Worm (Caenorhabditis elegans) whole organism, L4 larva: ENCODE measurements around the gene C45B11.6.

Source experiments
- D1046.2 ChIP-seq: fragments of 200-800 bp; sonication (Bioruptor generic); IDR thresholded peaks from 2 replicates; pipeline ENCODE4 v1.3.6; 2022; ENCODE audit warnings: missing genetic modification characterization, missing compliant biosample characterization
- F10B5.3 ChIP-seq: sonication (generic microtip); optimal IDR thresholded peaks from 2 replicates; lab custom pipeline; 2016; ENCODE audit warnings: mild to moderate bottlenecking, missing genetic modification characterization, missing compliant biosample characterization
- F44E2.7 ChIP-seq: fragments of 200-800 bp; sonication (Bioruptor generic); IDR thresholded peaks from 2 replicates; pipeline ENCODE4 v2.1.2; 2022; ENCODE audit warnings: missing genetic modification characterization, missing compliant biosample characterization
- T26A8.4 ChIP-seq: fragments of 200-800 bp; sonication (Bioruptor generic); IDR thresholded peaks from 2 replicates; pipeline ENCODE4 v1.3.6; 2022; ENCODE audit warnings: missing genetic modification characterization, missing compliant biosample characterization
- Y48G9A.11 ChIP-seq: fragments of 200-800 bp; sonication (Bioruptor generic); IDR thresholded peaks from 2 replicates; pipeline ENCODE4 v1.3.6; 2022; ENCODE audit warnings: missing genetic modification reagents, missing genetic modification characterization, missing compliant biosample characterization
- Y5F2A.4 ChIP-seq: fragments of 200-800 bp; sonication (Bioruptor generic); optimal IDR thresholded peaks from 2 replicates; lab custom pipeline; 2018; ENCODE audit warnings: mild to moderate bottlenecking, missing genetic modification characterization, missing compliant biosample characterization
- ceh-20 ChIP-seq: fragments of 200-800 bp; sonication (Bioruptor generic); IDR thresholded peaks from 2 replicates; pipeline ENCODE4 v1.3.6; 2022; ENCODE audit warnings: missing genetic modification reagents, missing genetic modification characterization, missing compliant biosample characterization
- ceh-28 ChIP-seq: fragments of 150-350 bp; optimal IDR thresholded peaks from 2 replicates; lab custom pipeline; 2014; ENCODE audit warnings: missing biosample characterization, missing genetic modification reagents, missing genetic modification characterization
- ceh-32 ChIP-seq: sonication (generic microtip); optimal IDR thresholded peaks from 2 replicates; lab custom pipeline; 2016; ENCODE audit warnings: mild to moderate bottlenecking, missing genetic modification characterization, missing compliant biosample characterization; ENCODE audit not compliant: poor library complexity
- ceh-44 ChIP-seq: fragments of 200-800 bp; sonication (Bioruptor generic); IDR thresholded peaks from 2 replicates; pipeline ENCODE4 v1.3.6; 2022; ENCODE audit warnings: missing genetic modification reagents, missing genetic modification characterization, missing compliant biosample characterization
- ceh-82 ChIP-seq: sonication (generic microtip); optimal IDR thresholded peaks from 2 replicates; lab custom pipeline; 2017; ENCODE audit warnings: missing biosample characterization, missing genetic modification characterization
- ces-1 ChIP-seq: fragments of 150-350 bp; sonication (generic microtip); optimal IDR thresholded peaks from 4 replicates; lab custom pipeline; 2014; ENCODE audit warnings: missing biosample characterization, missing genetic modification reagents, missing genetic modification characterization
- ctbp-1 ChIP-seq: fragments of 200-800 bp; sonication (Bioruptor generic); IDR thresholded peaks from 2 replicates; pipeline ENCODE4 v1.3.6; 2022; ENCODE audit warnings: missing genetic modification reagents, missing genetic modification characterization, missing compliant biosample characterization
- daf-16 ChIP-seq, 3 experiments: sonication (generic microtip); optimal IDR thresholded peaks; 2 replicates each; lab custom pipeline; 2016 to 2017; ENCODE audit warnings: missing genetic modification characterization in 3 of 3, missing genetic modification reagents in 3 of 3, mild to moderate bottlenecking in 2 of 3, missing compliant biosample characterization in 2 of 3, missing biosample characterization in 1 of 3, moderate library complexity in 1 of 3
- egl-43 ChIP-seq: fragments of 200-800 bp; sonication (Bioruptor generic); IDR thresholded peaks from 2 replicates; pipeline ENCODE4 v1.3.6; 2022; ENCODE audit warnings: missing genetic modification reagents, missing genetic modification characterization, missing compliant biosample characterization
- fkh-10 ChIP-seq: fragments of 150-350 bp; optimal IDR thresholded peaks from 2 replicates; lab custom pipeline; 2014; ENCODE audit warnings: missing biosample characterization, missing genetic modification reagents, missing genetic modification characterization
- gei-8 ChIP-seq: fragments of 200-800 bp; sonication (Bioruptor generic); optimal IDR thresholded peaks from 2 replicates; lab custom pipeline; 2018; ENCODE audit warnings: mild to moderate bottlenecking, missing genetic modification characterization, missing compliant biosample characterization
- hlh-30 ChIP-seq: sonication (generic microtip); optimal IDR thresholded peaks from 2 replicates; lab custom pipeline; 2017; ENCODE audit warnings: antibody characterized with exemption, mild to moderate bottlenecking, missing genetic modification characterization, missing compliant biosample characterization; ENCODE audit not compliant: insufficient read depth
- hmg-1.1 ChIP-seq: fragments of 200-800 bp; sonication (Bioruptor generic); IDR thresholded peaks from 2 replicates; pipeline ENCODE4 v1.3.6; 2022; ENCODE audit warnings: missing genetic modification reagents, missing genetic modification characterization, missing compliant biosample characterization
- jun-1 ChIP-seq: fragments of 150-350 bp; optimal IDR thresholded peaks from 2 replicates; lab custom pipeline; 2014; ENCODE audit warnings: missing biosample characterization, missing genetic modification reagents, missing genetic modification characterization
- lin-13 ChIP-seq: fragments of 150-350 bp; optimal IDR thresholded peaks from 2 replicates; lab custom pipeline; 2014; ENCODE audit warnings: missing biosample characterization, missing genetic modification reagents, missing genetic modification characterization
- lin-15B ChIP-seq: fragments of 150-350 bp; sonication (generic microtip); optimal IDR thresholded peaks from 3 replicates; lab custom pipeline; 2014; ENCODE audit warnings: missing biosample characterization, missing genetic modification characterization
- lsy-2 ChIP-seq, 2 experiments: fragments of 150-350 bp in 1 of 2; sonication (generic microtip) in 1 of 2; optimal IDR thresholded peaks; 2 replicates each; lab custom pipeline; 2014 to 2017; ENCODE audit warnings: missing biosample characterization in 2 of 2, missing genetic modification characterization in 2 of 2
- madf-9 ChIP-seq: fragments of 200-800 bp; sonication (Bioruptor generic); conservative IDR thresholded peaks from 2 replicates; pipeline ENCODE4 v1.3.6; 2022; ENCODE audit warnings: missing genetic modification reagents, missing genetic modification characterization, missing compliant biosample characterization
- mdl-1 ChIP-seq, 2 experiments: fragments of 150-350 bp in 1 of 2; sonication (generic microtip) in 1 of 2; optimal IDR thresholded peaks; 2 replicates each; lab custom pipeline; 2014 to 2017; ENCODE audit warnings: missing biosample characterization in 2 of 2, missing genetic modification characterization in 2 of 2
- mep-1 ChIP-seq: fragments of 150-350 bp; sonication (generic microtip); optimal IDR thresholded peaks from 3 replicates; lab custom pipeline; 2014; ENCODE audit warnings: missing biosample characterization, missing genetic modification characterization
- mes-2 ChIP-seq: sonication (generic microtip); optimal IDR thresholded peaks from 2 replicates; lab custom pipeline; 2016; ENCODE audit warnings: missing genotype, mild to moderate bottlenecking, missing genetic modification characterization, missing compliant biosample characterization; ENCODE audit not compliant: poor library complexity, severe bottlenecking
- nhr-111 ChIP-seq: fragments of 200-800 bp; sonication (Bioruptor generic); optimal IDR thresholded peaks from 2 replicates; lab custom pipeline; 2018; ENCODE audit warnings: mild to moderate bottlenecking, missing genetic modification characterization, missing compliant biosample characterization
- nhr-237 ChIP-seq: sonication (generic microtip); optimal IDR thresholded peaks from 2 replicates; lab custom pipeline; 2017; ENCODE audit warnings: missing biosample characterization, missing genetic modification characterization
- nhr-25 ChIP-seq: sonication (generic microtip); optimal IDR thresholded peaks from 2 replicates; lab custom pipeline; 2017; ENCODE audit warnings: missing genetic modification characterization, mild to moderate bottlenecking, missing compliant biosample characterization, antibody characterized with exemption, moderate library complexity, borderline replicate concordance; ENCODE audit not compliant: insufficient read depth
- nhr-28 ChIP-seq: fragments of 150-350 bp; optimal IDR thresholded peaks from 2 replicates; lab custom pipeline; 2014; ENCODE audit warnings: missing biosample characterization, missing genetic modification characterization
- nhr-48 ChIP-seq: sonication (generic microtip); optimal IDR thresholded peaks from 2 replicates; lab custom pipeline; 2016; ENCODE audit warnings: mild to moderate bottlenecking, missing genetic modification characterization, missing compliant biosample characterization
- nhr-6 ChIP-seq: fragments of 150-350 bp; optimal IDR thresholded peaks from 2 replicates; lab custom pipeline; 2014; ENCODE audit warnings: missing biosample characterization, missing genetic modification characterization
- nhr-76 ChIP-seq: fragments of 150-350 bp; optimal IDR thresholded peaks from 2 replicates; lab custom pipeline; 2014; ENCODE audit warnings: missing biosample characterization, missing genetic modification characterization
- set-16 ChIP-seq: fragments of 200-800 bp; sonication (Bioruptor generic); IDR thresholded peaks from 2 replicates; pipeline ENCODE4 v1.3.6; 2022; ENCODE audit warnings: missing genetic modification reagents, missing genetic modification characterization, missing compliant biosample characterization
- skn-1 ChIP-seq: fragments of 150-350 bp; optimal IDR thresholded peaks from 2 replicates; lab custom pipeline; 2014; ENCODE audit warnings: missing biosample characterization, missing genetic modification characterization
- snpc-1.2 ChIP-seq: fragments of 200-800 bp; sonication (Bioruptor generic); IDR thresholded peaks from 2 replicates; pipeline ENCODE4 v1.3.6; 2022; ENCODE audit warnings: missing genetic modification reagents, missing genetic modification characterization, missing compliant biosample characterization
- snpc-4 ChIP-seq: fragments of 150-350 bp; optimal IDR thresholded peaks from 2 replicates; lab custom pipeline; 2014; ENCODE audit warnings: missing biosample characterization, missing genetic modification characterization
- spr-1 ChIP-seq: sonication (generic microtip); optimal IDR thresholded peaks from 2 replicates; lab custom pipeline; 2016; ENCODE audit warnings: mild to moderate bottlenecking, missing genetic modification characterization, missing compliant biosample characterization
- tag-97 ChIP-seq: fragments of 200-800 bp; sonication (Bioruptor generic); IDR thresholded peaks from 2 replicates; pipeline ENCODE4 v1.3.6; 2022; ENCODE audit warnings: missing genetic modification characterization, missing compliant biosample characterization
- tra-1 ChIP-seq: fragments of 200-800 bp; sonication (Bioruptor generic); IDR thresholded peaks from 2 replicates; pipeline ENCODE4 v1.3.6; 2022; ENCODE audit warnings: missing genetic modification reagents, missing genetic modification characterization, missing compliant biosample characterization
- unc-39 ChIP-seq: sonication (generic microtip); optimal IDR thresholded peaks from 2 replicates; lab custom pipeline; 2017; ENCODE audit warnings: missing biosample characterization, missing genetic modification characterization
- vab-7 ChIP-seq: fragments of 200-800 bp; sonication (Bioruptor generic); IDR thresholded peaks from 2 replicates; pipeline ENCODE4 v1.3.6; 2022; ENCODE audit warnings: missing genetic modification reagents, missing genetic modification characterization, missing compliant biosample characterization
- zfp-2 ChIP-seq: sonication (generic microtip); optimal IDR thresholded peaks from 2 replicates; lab custom pipeline; 2016; ENCODE audit warnings: mild to moderate bottlenecking, missing genetic modification characterization, missing compliant biosample characterization
- ztf-7 ChIP-seq: fragments of 150-350 bp; optimal IDR thresholded peaks from 2 replicates; lab custom pipeline; 2014; ENCODE audit warnings: missing biosample characterization, missing genetic modification characterization

C45B11.6 gene

ce11 chrV:11075209-11076027, 31.6 kb downstream of the C45B11.6 start (continued):
- TF ChIP-seq mes-2 (peak; percentile 39), hlh-30 (peak; percentile 65), nhr-28 (tag; lab: Kevin White, UChicago) (no peak), fkh-10 (GFP tag; lab: Kevin White, UChicago) (peak; percentile 34), snpc-4 (no peak), daf-16 (GFP tag; optimal IDR thresholded peaks at IDR 0.05; lab: Kevin White, UChicago) (no peak), daf-16 (tag; optimal IDR thresholded peaks at IDR 0.05; lab: Kevin White, UChicago) (no peak), ztf-7 (tag; lab: Kevin White, UChicago) (no peak), mdl-1 (tag; optimal IDR thresholded peaks at IDR 0.05; lab: Kevin White, UChicago) (peak in 1 of 2 experiments; percentile 81), tra-1 (GFP tag; lab: Robert Waterston, UW) (no peak), lin-13 (GFP tag; lab: Kevin White, UChicago) (no peak), set-16 (GFP tag; lab: Robert Waterston, UW) (peak; percentile 61)

- no peak for TF ChIP-seq zfp-2
- 0 out of 2 replicates have a peak, but pooled peaks have one; percentile 48 for TF ChIP-seq T26A8.4 (GFP tag; lab: Robert Waterston, UW)
- 0 out of 2 replicates have a peak, but pooled peaks have one; percentile 39 for TF ChIP-seq tag-97 (GFP tag; lab: Robert Waterston, UW)
- TF ChIP-seq F10B5.3 = peak; percentile 16
Measured at ce11 chrV:11076028-11076402, 32.1 kb downstream of the C45B11.6 start.

- TF ChIP-seq spr-1 (tag; lab: Kevin White, UChicago) = no peak
- no peak; the same call in 1 of the 2 replicates for TF ChIP-seq vab-7 (GFP tag; lab: Robert Waterston, UW)
- no peak for TF ChIP-seq ceh-32 (tag; lab: Kevin White, UChicago)
- TF ChIP-seq nhr-48 = no peak
- TF ChIP-seq F44E2.7 (GFP tag; lab: Robert Waterston, UW) = 0 out of 2 replicates have a peak, but pooled peaks have one; percentile 30
- TF ChIP-seq nhr-237 (tag; lab: Kevin White, UChicago) = no peak
- TF ChIP-seq lin-15B (tag; lab: Kevin White, UChicago) = no peak
- TF ChIP-seq Y5F2A.4 (GFP tag; lab: Kevin White, UChicago) = no peak
- no peak for TF ChIP-seq mes-2
- peak; percentile 75 for TF ChIP-seq ctbp-1
- no peak for TF ChIP-seq lsy-2 (tag; optimal IDR thresholded peaks at IDR 0.05; lab: Kevin White, UChicago)
- TF ChIP-seq ceh-20 = no peak
- TF ChIP-seq nhr-6 = peak; percentile 10
- TF ChIP-seq Y48G9A.11 = peak; percentile 80; the same call in 1 of the 2 replicates
- TF ChIP-seq madf-9 (GFP tag; lab: Robert Waterston, UW) = no peak; the same call in 1 of the 2 replicates
- TF ChIP-seq ceh-28 (tag; lab: Kevin White, UChicago) = no peak
- TF ChIP-seq skn-1 (tag; lab: Kevin White, UChicago) = no peak
- TF ChIP-seq nhr-25 = no peak
- no peak for TF ChIP-seq ceh-44 (GFP tag; lab: Robert Waterston, UW)
- no peak for TF ChIP-seq ces-1 (GFP tag; lab: Kevin White, UChicago)
- TF ChIP-seq hmg-1.1 (GFP tag; lab: Robert Waterston, UW) = 0 out of 2 replicates have a peak, but pooled peaks have one; percentile 26
- no peak for TF ChIP-seq unc-39 (tag; lab: Kevin White, UChicago)
- TF ChIP-seq nhr-111 (GFP tag; lab: Kevin White, UChicago) = no peak
- TF ChIP-seq snpc-1.2 = peak; percentile 61; the same call in 1 of the 2 replicates
- no peak for TF ChIP-seq mdl-1 (tag; optimal IDR thresholded peaks at IDR 0.05; lab: Kevin White, UChicago)
- TF ChIP-seq mep-1 = no peak
- no peak for TF ChIP-seq ztf-7 (tag; lab: Kevin White, UChicago)
- no peak for TF ChIP-seq jun-1 (tag; lab: Kevin White, UChicago)
- TF ChIP-seq D1046.2 (GFP tag; lab: Robert Waterston, UW) = no peak
- TF ChIP-seq ceh-82 = no peak
- TF ChIP-seq set-16 (GFP tag; lab: Robert Waterston, UW) = no peak
- TF ChIP-seq gei-8 (GFP tag; lab: Kevin White, UChicago) = no peak
- peak; percentile 77; the same call in 1 of the 2 replicates for TF ChIP-seq egl-43 (GFP tag; lab: Robert Waterston, UW)
- no peak for TF ChIP-seq nhr-76
Measured at ce11 chrV:11076403-11076802, 32.5 kb downstream of the C45B11.6 start.
